Fruit fly (Drosophila melanogaster): ENCODE measurements around the gene Sry-beta.

Sry-beta gene

dm6 chr3R:30021559-30022451 is 17.7 kb upstream of the Sry-beta start, which contains the start of gene Mgat2 (continued):
- TF ChIP-seq Gug (GFP tag; IDR thresholded peaks at IDR 0.05) (no peak), CG7556 (GFP tag; optimal IDR thresholded peaks at IDR 0.05) (no peak), gfzf (GFP tag; optimal IDR thresholded peaks at IDR 0.05) (no peak), Sox102F (GFP tag; optimal IDR thresholded peaks at IDR 0.05) (no peak), ERR (GFP tag; optimal IDR thresholded peaks at IDR 0.05) (no peak), Mad (GFP tag; optimal IDR thresholded peaks at IDR 0.05) (no peak), CG9609 (GFP tag; optimal IDR thresholded peaks at IDR 0.05) (no peak), Hand (GFP tag; optimal IDR thresholded peaks at IDR 0.05) (peak; percentile 31), dimm (GFP tag; IDR thresholded peaks at IDR 0.05) (no peak), CG31388 (GFP tag; optimal IDR thresholded peaks at IDR 0.05) (no peak), gcm (GFP tag; optimal IDR thresholded peaks at IDR 0.05) (peak; percentile 97), CG11093 (GFP tag; IDR thresholded peaks at IDR 0.05) (no peak), sr (GFP tag; IDR thresholded peaks at IDR 0.05) (0 out of 3 replicates have a peak, but pooled peaks have one; percentile 35), E2f1 (GFP tag; IDR thresholded peaks at IDR 0.05) (peak; percentile 49; the same call in 1 of the 2 replicates), sens-2 (GFP tag; IDR thresholded peaks at IDR 0.05) (peak; percentile 39; the same call in 1 of the 2 replicates), CG15479 (GFP tag; optimal IDR thresholded peaks at IDR 0.05) (peak; percentile 59), Dek (tag; optimal IDR thresholded peaks at IDR 0.05) (peak; percentile 43), CG10431 (GFP tag; optimal IDR thresholded peaks at IDR 0.05) (peak; percentile 77), Lim3 (GFP tag; IDR thresholded peaks at IDR 0.05) (no peak), Asciz (GFP tag; optimal IDR thresholded peaks at IDR 0.05) (no peak), E2f2 (GFP tag; IDR thresholded peaks at IDR 0.05) (peak; percentile 85), sim (GFP tag; IDR thresholded peaks at IDR 0.05) (no peak), ac (GFP tag; optimal IDR thresholded peaks at IDR 0.05) (peak; percentile 51), Elba2 (GFP tag; optimal IDR thresholded peaks at IDR 0.05) (no peak), CG13424 (tag; optimal IDR thresholded peaks at IDR 0.05) (peak; percentile 27), Fer2 (tag; optimal IDR thresholded peaks at IDR 0.05) (no peak), tx (GFP tag; optimal IDR thresholded peaks at IDR 0.05) (no peak), CG17568 (GFP tag; optimal IDR thresholded peaks at IDR 0.05) (no peak), org-1 (GFP tag; optimal IDR thresholded peaks at IDR 0.05) (no peak), stwl (tag; optimal IDR thresholded peaks at IDR 0.05) (peak; percentile 39), NC2α (GFP tag; optimal IDR thresholded peaks at IDR 0.05) (no peak), CG15011 (GFP tag; optimal IDR thresholded peaks at IDR 0.05) (no peak), CG34422 (GFP tag; IDR thresholded peaks at IDR 0.05) (peak; percentile 79; the same call in 1 of the 3 replicates), Rx (GFP tag; IDR thresholded peaks at IDR 0.05) (0 out of 2 replicates have a peak, but pooled peaks have one; percentile 20), cwo (GFP tag; optimal IDR thresholded peaks at IDR 0.05) (no peak), CG1603 (tag; optimal IDR thresholded peaks at IDR 0.05) (peak; percentile 44), MBD-R2 (GFP tag; IDR thresholded peaks at IDR 0.05) (peak; percentile 15; the same call in 1 of the 2 replicates), CG12155 (GFP tag; optimal IDR thresholded peaks at IDR 0.05) (peak; percentile 92), Gsc (GFP tag; IDR thresholded peaks at IDR 0.05) (no peak), esg (GFP tag; conservative IDR thresholded peaks at IDR 0.05) (no peak), tll (GFP tag; optimal IDR thresholded peaks at IDR 0.05) (peak in 1 of 2 experiments; percentile 45), Xbp1 (GFP tag; optimal IDR thresholded peaks at IDR 0.05) (no peak), Ets65A (GFP tag) (peak; percentile 87), ranshi (GFP tag; IDR thresholded peaks at IDR 0.05) (no peak; the same call in 1 of the 2 replicates), sd (tag; optimal IDR thresholded peaks at IDR 0.05) (peak; percentile 82), twi (tag; optimal IDR thresholded peaks at IDR 0.05) (peak; percentile 57), CG4360 (GFP tag; IDR thresholded peaks at IDR 0.05) (peak; percentile 92), CG4617 (GFP tag; optimal IDR thresholded peaks at IDR 0.05; ENCODE audit: borderline replicate concordance) (peak; percentile 12), CkIIα-i1 (GFP tag; IDR thresholded peaks at IDR 0.05) (no peak)

Measured in whole organism, embryonic.